Worm (Caenorhabditis elegans): Measurements from ENCODE around the gene drd-50.

The drd-50 gene

ce11 chrIV:4108767-4109166 lies 8.8 kb upstream of the drd-50 start, which contains the start of gene C35B1.7:
TSS of gene C35B1.7 (plus strand) at chrIV:4109067.
- TF ChIP-seq lsy-27 (tag; optimal IDR thresholded peaks at IDR 0.05; ENCODE audit: borderline replicate concordance, insufficient read depth) (no peak), ama-1 (optimal IDR thresholded peaks at IDR 0.05) (no peak), ama-1 (GFP tag; optimal IDR thresholded peaks at IDR 0.05) (no peak), snpc-3.4 (tag; optimal IDR thresholded peaks at IDR 0.05) (no peak), F37B4.10 (GFP tag; IDR thresholded peaks at IDR 0.05) (no peak), efl-1 (GFP tag; optimal IDR thresholded peaks at IDR 0.05) (no peak), sdz-38 (tag; optimal IDR thresholded peaks at IDR 0.05) (no peak), bed-1 (GFP tag; IDR thresholded peaks at IDR 0.05) (no peak), B0336.3 (GFP tag; IDR thresholded peaks at IDR 0.05) (no peak), athp-1 (tag; optimal IDR thresholded peaks at IDR 0.05) (no peak), F49E8.2 (tag; optimal IDR thresholded peaks at IDR 0.05; ENCODE audit: insufficient read depth) (no peak), him-1 (tag; optimal IDR thresholded peaks at IDR 0.05) (no peak), F39B2.1 (GFP tag; IDR thresholded peaks at IDR 0.05) (no peak), aptf-2 (GFP tag; conservative IDR thresholded peaks at IDR 0.05) (no peak), ztf-22 (GFP tag; optimal IDR thresholded peaks at IDR 0.05) (no peak), ceh-100 (GFP tag; IDR thresholded peaks at IDR 0.05) (no peak), nhr-27 (tag; optimal IDR thresholded peaks at IDR 0.05) (no peak), akir-1 (GFP tag; optimal IDR thresholded peaks at IDR 0.05) (no peak), rcor-1 (GFP tag; IDR thresholded peaks at IDR 0.05) (no peak), madf-10 (tag; optimal IDR thresholded peaks at IDR 0.05) (no peak)

ce11 chrIV:4112387-4112786 lies 5.1 kb upstream of the drd-50 start, which contains the start of gene F49F1.14:
TSS of gene F49F1.14 (minus strand) at chrIV:4112487.
- TF ChIP-seq aptf-2 (GFP tag; conservative IDR thresholded peaks at IDR 0.05) (no peak), xnd-1 (tag; optimal IDR thresholded peaks at IDR 0.05) (no peak), atf-7 (tag; optimal IDR thresholded peaks at IDR 0.05) (no peak), unc-130 (GFP tag; optimal IDR thresholded peaks at IDR 0.05) (no peak), nfya-2 (GFP tag; IDR thresholded peaks at IDR 0.05) (no peak), dpff-1 (tag; optimal IDR thresholded peaks at IDR 0.05) (no peak), F57C9.4 (tag; optimal IDR thresholded peaks at IDR 0.05) (no peak), lin-54 (GFP tag; optimal IDR thresholded peaks at IDR 0.05) (no peak), mes-4 (tag; optimal IDR thresholded peaks at IDR 0.05) (no peak), hmg-20 (GFP tag; IDR thresholded peaks at IDR 0.05) (no peak)

ce11 chrIV:4114526-4114925 lies 3.0 kb upstream of the drd-50 start, which contains the start of gene F49F1.15:
TSS of gene F49F1.15 (minus strand) at chrIV:4114626.
- TF ChIP-seq akir-1 (GFP tag; optimal IDR thresholded peaks at IDR 0.05), result no peak
- TF ChIP-seq sdz-38 (tag; optimal IDR thresholded peaks at IDR 0.05), result no peak

- TF ChIP-seq snpc-4 (GFP tag; optimal IDR thresholded peaks at IDR 0.05), result no peak
- TF ChIP-seq snpc-4 (tag; optimal IDR thresholded peaks at IDR 0.05), result no peak
- TF ChIP-seq ceh-27 (GFP tag; optimal IDR thresholded peaks at IDR 0.05), result no peak
- no peak for TF ChIP-seq hrde-1 (tag; optimal IDR thresholded peaks at IDR 0.05; ENCODE audit: borderline replicate concordance)
- no peak for TF ChIP-seq mxl-1 (tag; optimal IDR thresholded peaks at IDR 0.05)
- TF ChIP-seq nhr-90 (tag; optimal IDR thresholded peaks at IDR 0.05), result no peak
- no peak for TF ChIP-seq B0019.2 (GFP tag; conservative IDR thresholded peaks at IDR 0.05)
Measured at ce11 chrIV:4115634-4116033, 1.9 kb upstream of the drd-50 start, which contains the start of the genes F49F1.4 and F49F1.2. TSS of gene F49F1.4 (minus strand) at chrIV:4115734. TSS of gene F49F1.2 (plus strand) at chrIV:4115943.
